Worm (Caenorhabditis elegans) whole organism, L2 larva: ENCODE results near the gene ifp-1.

ENCODE experiments used
- C34F6.9 ChIP-seq: fragments of 150-350 bp; optimal IDR thresholded peaks from 2 replicates; lab custom pipeline; 2014; ENCODE audit warnings: missing biosample characterization, missing genetic modification characterization
- F13H6.1 ChIP-seq: sonication (generic microtip); optimal IDR thresholded peaks from 2 replicates; lab custom pipeline; 2016; ENCODE audit warnings: missing genetic modification characterization, missing compliant biosample characterization
- R02D3.7 ChIP-seq: fragments of 150-350 bp; optimal IDR thresholded peaks from 2 replicates; lab custom pipeline; 2014; ENCODE audit warnings: missing biosample characterization, missing genetic modification characterization
- Y55F3AM.14 ChIP-seq: fragments of 200-800 bp; sonication (Bioruptor generic); optimal IDR thresholded peaks from 2 replicates; lab custom pipeline; 2018; ENCODE audit warnings: mild to moderate bottlenecking, missing genetic modification characterization, missing compliant biosample characterization
- ZK546.5 ChIP-seq: sonication (generic microtip); optimal IDR thresholded peaks from 2 replicates; lab custom pipeline; 2017; ENCODE audit warnings: missing biosample characterization, missing genetic modification characterization
- alr-1 ChIP-seq: fragments of 150-350 bp; optimal IDR thresholded peaks from 2 replicates; lab custom pipeline; 2014; ENCODE audit warnings: missing biosample characterization, missing genetic modification characterization
- aly-2 ChIP-seq: fragments of 150-350 bp; optimal IDR thresholded peaks from 2 replicates; lab custom pipeline; 2014; ENCODE audit warnings: missing biosample characterization, missing genetic modification characterization
- ama-1 ChIP-seq: fragments of 150-350 bp; optimal IDR thresholded peaks from 2 replicates; lab custom pipeline; 2018; ENCODE audit warnings: inconsistent platforms
- blmp-1 ChIP-seq: sonication (generic microtip); optimal IDR thresholded peaks from 2 replicates; lab custom pipeline; 2017; ENCODE audit warnings: missing genetic modification characterization, mild to moderate bottlenecking, missing compliant biosample characterization, antibody characterized with exemption, moderate library complexity; ENCODE audit not compliant: insufficient read depth
- ceh-16 ChIP-seq: fragments of 150-350 bp; optimal IDR thresholded peaks from 2 replicates; lab custom pipeline; 2014; ENCODE audit warnings: missing biosample characterization, missing genetic modification characterization
- ceh-82 ChIP-seq: fragments of 150-350 bp; optimal IDR thresholded peaks from 2 replicates; lab custom pipeline; 2014; ENCODE audit warnings: missing biosample characterization, missing genetic modification characterization
- crh-2 ChIP-seq: sonication (generic microtip); optimal IDR thresholded peaks from 2 replicates; lab custom pipeline; 2017; ENCODE audit warnings: missing biosample characterization, missing genetic modification characterization
- dmd-4 ChIP-seq: sonication (generic microtip); optimal IDR thresholded peaks from 2 replicates; lab custom pipeline; 2017; ENCODE audit warnings: missing biosample characterization, missing genetic modification characterization
- egl-27 ChIP-seq: sonication (generic microtip); optimal IDR thresholded peaks from 3 replicates; lab custom pipeline; 2017; ENCODE audit warnings: missing biosample characterization, missing genetic modification reagents, missing genetic modification characterization
- elt-1 ChIP-seq: fragments of 150-350 bp; optimal IDR thresholded peaks from 2 replicates; lab custom pipeline; 2014; ENCODE audit warnings: missing biosample characterization, missing genetic modification characterization
- elt-3 ChIP-seq: sonication (generic microtip); optimal IDR thresholded peaks from 2 replicates; lab custom pipeline; 2017; ENCODE audit warnings: missing biosample characterization, missing genetic modification characterization
- fos-1 ChIP-seq: fragments of 150-350 bp; optimal IDR thresholded peaks from 2 replicates; lab custom pipeline; 2014; ENCODE audit warnings: missing biosample characterization, missing genetic modification characterization
- gmeb-1 ChIP-seq: fragments of 150-350 bp; optimal IDR thresholded peaks from 2 replicates; lab custom pipeline; 2014; ENCODE audit warnings: missing biosample characterization, missing genetic modification characterization
- lin-11 ChIP-seq: fragments of 150-350 bp; sonication (generic microtip); optimal IDR thresholded peaks from 2 replicates; lab custom pipeline; 2014; ENCODE audit warnings: missing biosample characterization, missing genetic modification characterization, inconsistent platforms, mixed read lengths
- lin-13 ChIP-seq: fragments of 150-350 bp; optimal IDR thresholded peaks from 2 replicates; lab custom pipeline; 2014; ENCODE audit warnings: missing biosample characterization, missing genetic modification reagents, missing genetic modification characterization
- lin-39 ChIP-seq: fragments of 150-350 bp; optimal IDR thresholded peaks from 2 replicates; lab custom pipeline; 2014; ENCODE audit warnings: missing biosample characterization, missing genetic modification reagents, missing genetic modification characterization
- lsy-2 ChIP-seq, 2 experiments: fragments of 150-350 bp in 1 of 2; sonication (generic microtip) in 1 of 2; optimal IDR thresholded peaks; 2 replicates each; lab custom pipeline; 2014 to 2017; ENCODE audit warnings: missing biosample characterization in 2 of 2, missing genetic modification characterization in 2 of 2
- mab-5 ChIP-seq: fragments of 150-350 bp; optimal IDR thresholded peaks from 2 replicates; lab custom pipeline; 2014; ENCODE audit warnings: missing biosample characterization, missing genetic modification characterization
- mbf-1 ChIP-seq: sonication (generic microtip); optimal IDR thresholded peaks from 2 replicates; lab custom pipeline; 2017; ENCODE audit warnings: missing biosample characterization, missing genetic modification characterization
- mdl-1 ChIP-seq, 2 experiments: fragments of 150-350 bp in 1 of 2; sonication (generic microtip) in 1 of 2; optimal IDR thresholded peaks; 2 replicates each; lab custom pipeline; 2017; ENCODE audit warnings: missing biosample characterization in 2 of 2, missing genetic modification characterization in 2 of 2
- nhr-10 ChIP-seq: sonication (generic microtip); optimal IDR thresholded peaks from 2 replicates; lab custom pipeline; 2017; ENCODE audit warnings: missing biosample characterization, missing genetic modification characterization
- nhr-11 ChIP-seq: fragments of 150-350 bp; optimal IDR thresholded peaks from 2 replicates; lab custom pipeline; 2014; ENCODE audit warnings: missing biosample characterization, missing genetic modification characterization
- nhr-12 ChIP-seq: fragments of 150-350 bp; optimal IDR thresholded peaks from 2 replicates; lab custom pipeline; 2014; ENCODE audit warnings: missing biosample characterization, missing genetic modification characterization
- nhr-129 ChIP-seq: fragments of 150-350 bp; optimal IDR thresholded peaks from 2 replicates; lab custom pipeline; 2014; ENCODE audit warnings: missing biosample characterization, missing genetic modification characterization
- nhr-21 ChIP-seq: fragments of 150-350 bp; optimal IDR thresholded peaks from 2 replicates; lab custom pipeline; 2014; ENCODE audit warnings: missing biosample characterization, missing genetic modification characterization
- nhr-23 ChIP-seq: fragments of 150-350 bp; optimal IDR thresholded peaks from 2 replicates; lab custom pipeline; 2014; ENCODE audit warnings: missing biosample characterization, missing genetic modification reagents, missing genetic modification characterization
- nhr-237 ChIP-seq: fragments of 150-350 bp; optimal IDR thresholded peaks from 2 replicates; lab custom pipeline; 2014; ENCODE audit warnings: missing biosample characterization, missing genetic modification characterization
- nhr-25 ChIP-seq: fragments of 150-350 bp; sonication (generic microtip); optimal IDR thresholded peaks from 3 replicates; lab custom pipeline; 2014; ENCODE audit warnings: missing biosample characterization, missing genetic modification characterization
- nhr-6 ChIP-seq: fragments of 150-350 bp; optimal IDR thresholded peaks from 2 replicates; lab custom pipeline; 2014; ENCODE audit warnings: missing biosample characterization, missing genetic modification characterization
- nhr-77 ChIP-seq: fragments of 150-350 bp; optimal IDR thresholded peaks from 2 replicates; lab custom pipeline; 2014; ENCODE audit warnings: missing biosample characterization, missing genetic modification characterization
- peb-1 ChIP-seq: fragments of 150-350 bp; optimal IDR thresholded peaks from 2 replicates; lab custom pipeline; 2014; ENCODE audit warnings: missing biosample characterization, missing genetic modification characterization
- sem-4 ChIP-seq: fragments of 150-350 bp; optimal IDR thresholded peaks from 2 replicates; lab custom pipeline; 2014; ENCODE audit warnings: missing biosample characterization, missing genetic modification reagents, missing genetic modification characterization
- skn-1 ChIP-seq: sonication (generic microtip); optimal IDR thresholded peaks from 2 replicates; lab custom pipeline; 2017; ENCODE audit warnings: missing biosample characterization, missing genetic modification characterization
- sma-9 ChIP-seq, 2 experiments: fragments of 150-350 bp in 1 of 2; sonication (generic microtip) in 1 of 2; optimal IDR thresholded peaks; 2 replicates each; lab custom pipeline; 2014 to 2016; ENCODE audit warnings: missing genetic modification characterization in 2 of 2, mild to moderate bottlenecking in 1 of 2, missing biosample characterization in 1 of 2, missing compliant biosample characterization in 1 of 2, missing genetic modification reagents in 1 of 2, moderate library complexity in 1 of 2
- snpc-4 ChIP-seq: fragments of 150-350 bp; optimal IDR thresholded peaks from 2 replicates; lab custom pipeline; 2014; ENCODE audit warnings: missing biosample characterization, missing genetic modification characterization
- unc-39 ChIP-seq: fragments of 150-350 bp; optimal IDR thresholded peaks from 2 replicates; lab custom pipeline; 2014; ENCODE audit warnings: missing biosample characterization, missing genetic modification characterization
- unc-55 ChIP-seq: fragments of 150-350 bp; sonication (generic microtip); optimal IDR thresholded peaks from 3 replicates; lab custom pipeline; 2014; ENCODE audit warnings: missing biosample characterization, missing genetic modification reagents, missing genetic modification characterization
- unc-62 ChIP-seq: fragments of 150-350 bp; optimal IDR thresholded peaks from 2 replicates; lab custom pipeline; 2014; ENCODE audit warnings: missing biosample characterization, missing genetic modification reagents, missing genetic modification characterization
- zag-1 ChIP-seq: fragments of 150-350 bp; optimal IDR thresholded peaks from 2 replicates; lab custom pipeline; 2014; ENCODE audit warnings: missing biosample characterization, missing genetic modification characterization
- ztf-1 ChIP-seq: fragments of 200-800 bp; sonication (Bioruptor generic); conservative IDR thresholded peaks from 2 replicates; pipeline ENCODE4 v1.3.6; 2022; ENCODE audit warnings: missing genetic modification characterization, missing compliant biosample characterization
- ztf-11 ChIP-seq: sonication (generic microtip); optimal IDR thresholded peaks from 2 replicates; lab custom pipeline; 2017; ENCODE audit warnings: missing biosample characterization, missing genetic modification characterization
- ztf-4 ChIP-seq: fragments of 150-350 bp; optimal IDR thresholded peaks from 2 replicates; lab custom pipeline; 2014; ENCODE audit warnings: missing biosample characterization, missing genetic modification characterization

The ifp-1 gene

DNA sequence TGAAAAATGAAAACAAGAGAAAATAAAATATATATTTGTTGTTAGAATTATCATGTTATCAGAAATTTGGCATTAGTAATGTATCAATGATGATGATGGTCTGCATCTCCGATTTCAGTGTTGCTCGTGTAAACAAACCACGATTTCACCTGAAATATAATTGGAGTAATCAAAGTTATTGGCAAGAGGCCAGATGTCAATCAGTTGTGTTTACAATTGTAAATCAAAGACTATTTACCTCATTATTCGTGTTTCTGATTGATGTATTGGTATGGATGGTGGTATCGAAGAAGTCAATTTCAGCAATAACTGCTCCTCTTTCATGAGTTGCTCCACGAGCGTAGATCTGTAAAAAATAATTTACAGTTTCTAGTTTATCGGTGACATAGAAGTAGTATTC lies 4.0 kb downstream of the ifp-1 start:
- TF ChIP-seq crh-2 (tag; lab: Kevin White, UChicago) (no peak), unc-62 (no peak), mbf-1 (tag; lab: Kevin White, UChicago) (no peak), nhr-6 (tag; lab: Kevin White, UChicago) (no peak), mab-5 (tag; lab: Kevin White, UChicago) (no peak), nhr-21 (tag; lab: Kevin White, UChicago) (no peak), nhr-23 (no peak), nhr-77 (tag; lab: Kevin White, UChicago) (no peak), nhr-11 (tag; lab: Kevin White, UChicago) (no peak), elt-3 (tag; lab: Kevin White, UChicago) (no peak), F13H6.1 (no peak), C34F6.9 (no peak), alr-1 (tag; lab: Kevin White, UChicago) (no peak), ztf-1 (GFP tag; lab: Robert Waterston, UW) (no peak), ztf-4 (tag; lab: Kevin White, UChicago) (no peak), unc-39 (no peak), skn-1 (no peak), unc-55 (GFP tag; lab: Kevin White, UChicago) (no peak), sem-4 (tag; lab: Kevin White, UChicago) (no peak)

- TF ChIP-seq nhr-21 (tag; lab: Kevin White, UChicago) (no peak), gmeb-1 (no peak), ZK546.5 (tag; lab: Kevin White, UChicago) (no peak), F13H6.1 (no peak), nhr-25 (tag; lab: Kevin White, UChicago) (no peak), nhr-12 (tag; lab: Kevin White, UChicago) (no peak), dmd-4 (tag; lab: Kevin White, UChicago) (no peak)
Measured at ce11 chrX:9674799-9675198, 5.2 kb downstream of the ifp-1 start, which contains the start of gene C43C3.4. C43C3.4 (minus strand) TSS chrX:9674899.

DNA sequence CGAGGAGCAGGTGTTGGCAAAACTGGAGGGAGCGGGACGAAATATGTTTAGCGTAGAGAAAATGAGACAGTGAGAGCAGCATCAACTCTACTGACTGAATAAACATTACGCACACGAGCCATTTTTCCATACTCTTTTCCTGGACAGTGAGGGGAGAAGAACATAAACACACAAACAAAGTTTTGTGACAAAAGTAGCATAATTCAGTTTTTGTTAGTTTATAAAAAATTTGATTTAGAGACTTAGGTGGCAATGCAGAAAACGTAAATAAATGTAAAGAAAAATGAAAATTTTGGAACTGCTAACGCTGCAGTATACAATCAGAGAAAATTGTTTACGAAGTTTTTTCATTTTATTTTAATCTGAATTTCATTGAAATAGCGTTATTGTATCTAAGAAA lies 6.7 kb downstream of the ifp-1 start:
- TF ChIP-seq lsy-2 (tag; optimal IDR thresholded peaks at IDR 0.05; lab: Kevin White, UChicago) (peak in 1 of 2 experiments; percentile 1), sma-9 (GFP tag; optimal IDR thresholded peaks at IDR 0.05; lab: Kevin White, UChicago) (peak; percentile 24), sma-9 (tag; optimal IDR thresholded peaks at IDR 0.05; lab: Kevin White, UChicago) (no peak), lin-13 (GFP tag; lab: Kevin White, UChicago) (no peak), fos-1 (tag; lab: Kevin White, UChicago) (peak; percentile 46), elt-1 (tag; lab: Kevin White, UChicago) (no peak), nhr-25 (tag; lab: Kevin White, UChicago) (no peak), nhr-129 (no peak)

- TF ChIP-seq gmeb-1 (no peak), blmp-1 (no peak), ztf-11 (no peak), sma-9 (GFP tag; optimal IDR thresholded peaks at IDR 0.05; lab: Kevin White, UChicago) (no peak), sma-9 (tag; optimal IDR thresholded peaks at IDR 0.05; lab: Kevin White, UChicago) (no peak), mab-5 (tag; lab: Kevin White, UChicago) (no peak), mdl-1 (tag; optimal IDR thresholded peaks at IDR 0.05; lab: Kevin White, UChicago) (peak in 1 of 2 experiments; percentile 46), skn-1 (no peak), F13H6.1 (peak; percentile 59), peb-1 (no peak), nhr-25 (tag; lab: Kevin White, UChicago) (no peak), lin-13 (GFP tag; lab: Kevin White, UChicago) (peak; percentile 3), snpc-4 (tag; lab: Kevin White, UChicago) (no peak), mbf-1 (tag; lab: Kevin White, UChicago) (no peak), sem-4 (tag; lab: Kevin White, UChicago) (no peak), ceh-82 (no peak), R02D3.7 (no peak), aly-2 (no peak), nhr-10 (tag; lab: Kevin White, UChicago) (no peak), ZK546.5 (tag; lab: Kevin White, UChicago) (no peak), lin-39 (no peak), nhr-12 (tag; lab: Kevin White, UChicago) (no peak), Y55F3AM.14 (GFP tag; lab: Kevin White, UChicago) (no peak), lsy-2 (tag; optimal IDR thresholded peaks at IDR 0.05; lab: Kevin White, UChicago) (peak in 1 of 2 experiments; percentile 22), unc-55 (GFP tag; lab: Kevin White, UChicago) (peak; percentile 39), lin-11 (tag; lab: Kevin White, UChicago) (no peak), ama-1 (lab: Kevin White, UChicago) (no peak), elt-1 (tag; lab: Kevin White, UChicago) (no peak), ceh-16 (tag; lab: Kevin White, UChicago) (no peak), C34F6.9 (peak; percentile 40), nhr-237 (tag; lab: Kevin White, UChicago) (no peak), egl-27 (no peak), zag-1 (tag; lab: Kevin White, UChicago) (peak; percentile 12), unc-62 (no peak), crh-2 (tag; lab: Kevin White, UChicago) (peak; percentile 6)
Measured at ce11 chrX:9668554-9668953, 11.4 kb downstream of the ifp-1 start, which contains the start of gene T14B1.1. T14B1.1 (minus strand) TSS chrX:9668723.
